Worm (Caenorhabditis elegans) whole organism, young adult: ENCODE data around the gene rsr-2.

Experiments used
- B0336.3 ChIP-seq: fragments of 200-800 bp; sonication (Bioruptor generic); IDR thresholded peaks from 2 replicates; pipeline ENCODE4 v1.3.6; 2022; ENCODE audit warnings: missing genetic modification characterization, missing compliant biosample characterization
- C06A6.2 ChIP-seq: fragments of 200-800 bp; sonication (Bioruptor generic); conservative IDR thresholded peaks from 2 replicates; pipeline ENCODE4 v1.3.6; 2022; ENCODE audit warnings: missing genetic modification characterization, missing compliant biosample characterization
- F39B2.1 ChIP-seq: fragments of 200-800 bp; sonication (Bioruptor generic); IDR thresholded peaks from 2 replicates; pipeline ENCODE4 v1.3.6; 2022; ENCODE audit warnings: missing genetic modification reagents, missing genetic modification characterization, missing compliant biosample characterization
- F49E8.2 ChIP-seq: sonication (generic microtip); optimal IDR thresholded peaks from 3 replicates; lab custom pipeline; 2017; ENCODE audit warnings: missing genetic modification characterization, mild to moderate bottlenecking, missing compliant biosample characterization, antibody characterized with exemption, moderate library complexity; ENCODE audit not compliant: insufficient read depth
- F57C9.4 ChIP-seq: sonication (generic microtip); optimal IDR thresholded peaks from 2 replicates; lab custom pipeline; 2017; ENCODE audit warnings: mild to moderate bottlenecking, missing genetic modification characterization, missing compliant biosample characterization
- Y53F4B.3 ChIP-seq: fragments of 200-800 bp; sonication (Bioruptor generic); IDR thresholded peaks from 2 replicates; pipeline ENCODE4 v1.3.6; 2022; ENCODE audit warnings: missing genetic modification reagents, missing genetic modification characterization, missing compliant biosample characterization
- Y67H2A.10 ChIP-seq: fragments of 200-800 bp; sonication (Bioruptor generic); conservative IDR thresholded peaks from 2 replicates; pipeline ENCODE4 v1.3.6; 2022; ENCODE audit warnings: missing genetic modification reagents, missing genetic modification characterization, missing compliant biosample characterization
- atf-7 ChIP-seq: sonication (generic microtip); optimal IDR thresholded peaks from 2 replicates; lab custom pipeline; 2017; ENCODE audit warnings: mild to moderate bottlenecking, missing genetic modification characterization, missing compliant biosample characterization
- bed-1 ChIP-seq: fragments of 200-800 bp; sonication (Bioruptor generic); IDR thresholded peaks from 2 replicates; pipeline ENCODE4 v1.3.6; 2022; ENCODE audit warnings: missing genetic modification reagents, missing genetic modification characterization, missing compliant biosample characterization
- bed-2 ChIP-seq: fragments of 200-800 bp; sonication (Bioruptor generic); IDR thresholded peaks from 2 replicates; pipeline ENCODE4 v1.3.6; 2022; ENCODE audit warnings: missing genetic modification reagents, missing genetic modification characterization, missing compliant biosample characterization
- ccch-3 ChIP-seq: fragments of 200-800 bp; sonication (Bioruptor generic); optimal IDR thresholded peaks from 2 replicates; lab custom pipeline; 2018; ENCODE audit warnings: mild to moderate bottlenecking, missing genetic modification characterization, missing compliant biosample characterization
- cebp-1 ChIP-seq, 2 experiments: fragments of 200-800 bp in 1 of 2; sonication (Bioruptor generic) in 1 of 2; sonication (generic microtip) in 1 of 2; IDR thresholded peaks in 1 of 2; optimal IDR thresholded peaks in 1 of 2; 2 replicates each; pipeline versions ENCODE4 v1.3.6 to Lab custom; 2017 to 2022; ENCODE audit warnings: missing compliant biosample characterization in 2 of 2, missing genetic modification characterization in 2 of 2, mild to moderate bottlenecking in 1 of 2, missing genetic modification reagents in 1 of 2, moderate library complexity in 1 of 2
- cebp-2 ChIP-seq: fragments of 200-800 bp; sonication (Bioruptor generic); IDR thresholded peaks from 2 replicates; pipeline ENCODE4 v1.3.6; 2022; ENCODE audit warnings: missing genetic modification characterization, missing compliant biosample characterization
- ceh-27 ChIP-seq: fragments of 200-800 bp; sonication (Bioruptor generic); optimal IDR thresholded peaks from 2 replicates; lab custom pipeline; 2018; ENCODE audit warnings: mild to moderate bottlenecking, missing genetic modification characterization, moderate library complexity, missing compliant biosample characterization
- ceh-40 ChIP-seq: fragments of 200-800 bp; sonication (Bioruptor generic); IDR thresholded peaks from 2 replicates; pipeline ENCODE4 v1.3.6; 2022; ENCODE audit warnings: missing genetic modification characterization, missing compliant biosample characterization
- dpff-1 ChIP-seq: sonication (generic microtip); optimal IDR thresholded peaks from 2 replicates; lab custom pipeline; 2017; ENCODE audit warnings: mild to moderate bottlenecking, missing genetic modification characterization, missing compliant biosample characterization
- efl-1 ChIP-seq: fragments of 150-350 bp; optimal IDR thresholded peaks from 2 replicates; lab custom pipeline; 2014; ENCODE audit warnings: missing biosample characterization, missing genetic modification reagents, missing genetic modification characterization
- egl-44 ChIP-seq: fragments of 200-800 bp; sonication (Bioruptor generic); IDR thresholded peaks from 2 replicates; pipeline ENCODE4 v1.3.6; 2022; ENCODE audit warnings: missing genetic modification reagents, missing genetic modification characterization, missing compliant biosample characterization
- ets-4 ChIP-seq: fragments of 200-800 bp; sonication (Bioruptor generic); optimal IDR thresholded peaks from 2 replicates; lab custom pipeline; 2018; ENCODE audit warnings: mild to moderate bottlenecking, missing genetic modification characterization, missing compliant biosample characterization
- fkh-3 ChIP-seq: sonication (generic microtip); optimal IDR thresholded peaks from 2 replicates; lab custom pipeline; 2016; ENCODE audit warnings: mild to moderate bottlenecking, missing genetic modification characterization, missing compliant biosample characterization
- gei-17 ChIP-seq: fragments of 200-800 bp; sonication (Bioruptor generic); optimal IDR thresholded peaks from 2 replicates; lab custom pipeline; 2018; ENCODE audit warnings: mild to moderate bottlenecking, missing genetic modification characterization, missing compliant biosample characterization
- him-1 ChIP-seq: sonication (generic microtip); optimal IDR thresholded peaks from 2 replicates; lab custom pipeline; 2016; ENCODE audit warnings: missing genotype, missing genetic modification reagents, missing genetic modification characterization, missing compliant biosample characterization
- let-607 ChIP-seq, 2 experiments: fragments of 200-800 bp in 1 of 2; sonication (Bioruptor generic) in 1 of 2; sonication (generic microtip) in 1 of 2; optimal IDR thresholded peaks; 2 replicates each; lab custom pipeline; 2016 to 2018; ENCODE audit warnings: mild to moderate bottlenecking in 2 of 2, missing compliant biosample characterization in 2 of 2, missing genetic modification characterization in 2 of 2, moderate library complexity in 2 of 2, missing genotype in 1 of 2
- lin-40 ChIP-seq: sonication (generic microtip); optimal IDR thresholded peaks from 2 replicates; lab custom pipeline; 2016; ENCODE audit warnings: missing genetic modification characterization, mild to moderate bottlenecking, missing compliant biosample characterization, missing genotype, missing genetic modification reagents
- lin-54 ChIP-seq: fragments of 200-800 bp; sonication (Bioruptor generic); optimal IDR thresholded peaks from 2 replicates; lab custom pipeline; 2018; ENCODE audit warnings: mild to moderate bottlenecking, missing genetic modification characterization, missing compliant biosample characterization
- lir-1 ChIP-seq: fragments of 200-800 bp; sonication (Bioruptor generic); conservative IDR thresholded peaks from 2 replicates; pipeline ENCODE4 v1.3.6; 2022; ENCODE audit warnings: missing genetic modification reagents, missing genetic modification characterization, missing compliant biosample characterization
- mcd-1 ChIP-seq: fragments of 200-800 bp; sonication (Bioruptor generic); IDR thresholded peaks from 2 replicates; pipeline ENCODE4 v1.3.6; 2022; ENCODE audit warnings: missing genetic modification reagents, missing genetic modification characterization, missing compliant biosample characterization
- mel-28 ChIP-seq: sonication (generic microtip); optimal IDR thresholded peaks from 2 replicates; lab custom pipeline; 2016; ENCODE audit warnings: borderline replicate concordance, mild to moderate bottlenecking, missing genetic modification characterization, missing compliant biosample characterization
- mxl-1 ChIP-seq: sonication (generic microtip); optimal IDR thresholded peaks from 2 replicates; lab custom pipeline; 2016; ENCODE audit warnings: missing genetic modification characterization, missing compliant biosample characterization
- nhr-90 ChIP-seq: sonication (generic microtip); optimal IDR thresholded peaks from 2 replicates; lab custom pipeline; 2016; ENCODE audit warnings: missing genotype, mild to moderate bottlenecking, missing genetic modification characterization, missing compliant biosample characterization
- pha-4 ChIP-seq: fragments of 150-350 bp; sonication (generic microtip); optimal IDR thresholded peaks from 2 replicates; lab custom pipeline; 2014; ENCODE audit warnings: missing biosample characterization, missing genetic modification reagents, missing genetic modification characterization
- rpc-1 ChIP-seq, 2 experiments: fragments of 150-350 bp in 1 of 2; sonication (generic microtip) in 1 of 2; optimal IDR thresholded peaks; 2 replicates each; lab custom pipeline; 2014 to 2018; ENCODE audit warnings: missing biosample characterization in 1 of 2, missing genetic modification characterization in 1 of 2, missing genetic modification reagents in 1 of 2, missing genotype in 1 of 2
- sdz-38 ChIP-seq: sonication (generic microtip); optimal IDR thresholded peaks from 2 replicates; lab custom pipeline; 2016; ENCODE audit warnings: missing genotype, missing genetic modification characterization, missing compliant biosample characterization
- tbp1 ChIP-seq: fragments of 200-800 bp; sonication (Bioruptor generic); optimal IDR thresholded peaks from 2 replicates; lab custom pipeline; 2018; ENCODE audit warnings: mild to moderate bottlenecking, missing genetic modification characterization, missing compliant biosample characterization
- zfh-2 ChIP-seq: fragments of 200-800 bp; sonication (Bioruptor generic); conservative IDR thresholded peaks from 2 replicates; pipeline ENCODE4 v1.3.6; 2022; ENCODE audit warnings: missing genetic modification reagents, missing genetic modification characterization, missing compliant biosample characterization
- ztf-25 ChIP-seq: fragments of 200-800 bp; sonication (Bioruptor generic); IDR thresholded peaks from 2 replicates; pipeline ENCODE4 v1.3.6; 2022; ENCODE audit warnings: missing genetic modification reagents, missing genetic modification characterization, missing compliant biosample characterization

The rsr-2 gene

DNA sequence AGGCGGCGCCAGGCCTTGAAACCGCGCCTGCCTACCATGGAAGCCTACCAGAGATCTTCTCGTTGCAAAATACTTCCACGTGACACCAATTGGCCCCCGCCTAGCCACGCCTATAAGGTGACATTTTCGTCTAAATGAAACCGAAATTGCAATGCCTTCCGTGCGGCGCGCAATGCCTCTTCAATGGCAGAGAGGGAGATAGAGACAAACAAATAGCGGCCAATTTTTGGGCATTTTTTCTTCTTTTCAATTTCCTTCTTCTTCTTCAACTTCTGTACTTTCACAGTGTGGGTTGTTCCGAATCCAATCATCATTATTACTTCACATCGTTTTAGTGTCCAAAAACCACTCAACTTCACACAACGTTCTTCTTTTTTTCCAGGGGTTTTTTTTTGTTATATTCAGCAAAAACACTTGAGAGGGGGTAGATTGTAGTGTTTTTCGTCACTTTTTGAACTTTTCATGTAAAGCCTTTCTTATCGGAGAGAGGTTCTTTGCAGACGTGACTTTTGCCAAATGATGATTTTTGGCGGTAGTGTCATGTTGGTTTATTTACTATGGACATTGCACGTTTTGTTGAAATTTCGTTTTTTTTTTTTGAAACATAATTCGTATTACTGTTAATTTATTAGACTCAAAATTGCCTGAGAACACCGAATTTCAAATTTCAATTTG, 36.1 kb downstream of the rsr-2 start:
- peak; percentile 53; the same call in 1 of the 2 replicates for TF ChIP-seq zfh-2 (GFP tag; lab: Robert Waterston, UW)
- no peak for TF ChIP-seq mel-28
- TF ChIP-seq ceh-27 (GFP tag; lab: Kevin White, UChicago), result peak; percentile 35
- no peak for TF ChIP-seq B0336.3
- TF ChIP-seq C06A6.2 (GFP tag; lab: Robert Waterston, UW), result no peak
- no peak for TF ChIP-seq gei-17 (GFP tag; lab: Kevin White, UChicago)
- no peak for TF ChIP-seq F39B2.1 (GFP tag; lab: Robert Waterston, UW)
- peak; percentile 11 for TF ChIP-seq lin-40 (tag; lab: Kevin White, UChicago)
- TF ChIP-seq lir-1 (GFP tag; lab: Robert Waterston, UW), result no peak
- no peak for TF ChIP-seq cebp-1 (GFP tag; IDR thresholded peaks at IDR 0.05; lab: Robert Waterston, UW)
- TF ChIP-seq cebp-1 (tag; optimal IDR thresholded peaks at IDR 0.05; lab: Kevin White, UChicago), result peak; percentile 9
- TF ChIP-seq ets-4 (GFP tag; lab: Kevin White, UChicago), result no peak
- TF ChIP-seq bed-2, result no peak
- no peak for TF ChIP-seq rpc-1 (optimal IDR thresholded peaks at IDR 0.05; lab: Kevin White, UChicago)
- TF ChIP-seq rpc-1 (tag; optimal IDR thresholded peaks at IDR 0.05; lab: Kevin White, UChicago), result no peak

ce11 chrII:12262567-12262966, 37.4 kb downstream of the rsr-2 start:
- TF ChIP-seq mxl-1 (no peak), tbp1 (GFP tag; lab: Kevin White, UChicago) (no peak), Y53F4B.3 (GFP tag; lab: Robert Waterston, UW) (no peak), ets-4 (GFP tag; lab: Kevin White, UChicago) (no peak), sdz-38 (tag; lab: Kevin White, UChicago) (no peak), F39B2.1 (GFP tag; lab: Robert Waterston, UW) (0 out of 2 replicates have a peak, but pooled peaks have one; percentile 25), nhr-90 (tag; lab: Kevin White, UChicago) (no peak)

ce11 chrII:12263971-12264554, 38.9 kb downstream of the rsr-2 start, which contains the start of gene faxc-1:
faxc-1 (plus strand) TSS chrII:12264192.
- TF ChIP-seq dpff-1 (tag; lab: Kevin White, UChicago), result no peak
- no peak for TF ChIP-seq atf-7 (tag; lab: Kevin White, UChicago)
- TF ChIP-seq ztf-25 (GFP tag; lab: Robert Waterston, UW), result no peak
- no peak for TF ChIP-seq mcd-1 (GFP tag; lab: Robert Waterston, UW)
- TF ChIP-seq lir-1 (GFP tag; lab: Robert Waterston, UW), result no peak
- no peak for TF ChIP-seq fkh-3 (tag; lab: Kevin White, UChicago)
- no peak for TF ChIP-seq egl-44 (GFP tag; lab: Robert Waterston, UW)
- TF ChIP-seq Y67H2A.10 (GFP tag; lab: Robert Waterston, UW), result no peak
- TF ChIP-seq cebp-2 (GFP tag; lab: Robert Waterston, UW), result no peak
- no peak for TF ChIP-seq sdz-38 (tag; lab: Kevin White, UChicago)
- TF ChIP-seq pha-4 (tag; lab: Kevin White, UChicago), result no peak
- TF ChIP-seq B0336.3, result no peak
- TF ChIP-seq F57C9.4, result no peak
- TF ChIP-seq F39B2.1 (GFP tag; lab: Robert Waterston, UW), result no peak
- no peak for TF ChIP-seq lin-54 (GFP tag; lab: Kevin White, UChicago)
- no peak for TF ChIP-seq ceh-40 (GFP tag; lab: Robert Waterston, UW)

DNA sequence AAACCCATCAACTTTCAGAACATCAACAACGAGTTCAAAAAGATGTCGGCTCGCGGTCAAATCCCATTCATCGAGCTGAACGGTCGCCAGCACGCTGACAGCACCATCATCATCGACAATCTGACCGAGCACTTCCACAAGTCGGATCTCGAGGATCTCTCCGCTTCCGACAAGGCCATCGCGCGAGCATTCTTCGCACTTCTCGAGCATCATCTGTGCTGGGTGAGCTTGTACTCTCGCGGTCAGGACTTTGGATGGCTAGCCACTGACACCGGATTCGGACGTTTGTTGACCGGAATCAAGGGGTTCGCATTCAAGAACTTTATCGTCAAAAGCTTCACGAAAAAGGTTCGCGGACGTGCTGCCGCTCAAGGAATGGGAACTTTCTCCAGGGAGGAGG, 39.7 kb downstream of the rsr-2 start:
- TF ChIP-seq him-1 (tag; lab: Kevin White, UChicago) (no peak), efl-1 (GFP tag; lab: Kevin White, UChicago) (no peak), bed-1 (no peak), F49E8.2 (tag; lab: Kevin White, UChicago) (no peak), ccch-3 (no peak), let-607 (tag; optimal IDR thresholded peaks at IDR 0.05; lab: Kevin White, UChicago) (no peak), zfh-2 (GFP tag; lab: Robert Waterston, UW) (peak; percentile 66)
